Worm (Caenorhabditis elegans): Measurements from ENCODE around the gene Y37E11AL.3.

- TF ChIP-seq nhr-28 (tag; optimal IDR thresholded peaks at IDR 0.05) (no peak), fkh-10 (GFP tag; optimal IDR thresholded peaks at IDR 0.05) (no peak), R02D3.7 (tag; optimal IDR thresholded peaks at IDR 0.05) (no peak), jun-1 (tag; optimal IDR thresholded peaks at IDR 0.05) (no peak), snpc-4 (tag; optimal IDR thresholded peaks at IDR 0.05) (no peak), mdl-1 (tag; optimal IDR thresholded peaks at IDR 0.05) (no peak), hmg-11 (tag; optimal IDR thresholded peaks at IDR 0.05) (no peak), ama-1 (optimal IDR thresholded peaks at IDR 0.05) (no peak), daf-12 (tag; optimal IDR thresholded peaks at IDR 0.05) (no peak), ztf-11 (tag; optimal IDR thresholded peaks at IDR 0.05) (no peak)
These were observed 38.8 kb upstream of the Y37E11AL.3 start for ce11 chrIV:3655896-3656295.
